Fruit fly (Drosophila melanogaster) whole organism, pupa: ENCODE measurements around the gene Drsl3.

Experiments
- CG10348 ChIP-seq: fragments of 200-800 bp; sonication (Bioruptor generic); IDR thresholded peaks from 2 replicates; pipeline ENCODE4 v1.3.6; 2022; ENCODE audit warnings: missing biosample characterization, missing genetic modification characterization
- CG12605 ChIP-seq: fragments of 200-800 bp; sonication (Bioruptor generic); IDR thresholded peaks from 2 replicates; pipeline ENCODE4 v1.3.6; 2022; ENCODE audit warnings: missing biosample characterization, missing genetic modification characterization
- CG13204 ChIP-seq: fragments of 200-800 bp; sonication (Bioruptor generic); optimal IDR thresholded peaks from 2 replicates; lab custom pipeline; 2018; ENCODE audit warnings: missing biosample characterization, mild to moderate bottlenecking, missing genetic modification characterization, moderate library complexity
- CG14655 ChIP-seq: fragments of 200-800 bp; sonication (Bioruptor generic); optimal IDR thresholded peaks from 3 replicates; lab custom pipeline; 2017; ENCODE audit warnings: mild to moderate bottlenecking, missing biosample characterization, missing genetic modification reagents, missing genetic modification characterization
- CG15710 ChIP-seq: fragments of 200-800 bp; sonication (Bioruptor generic); optimal IDR thresholded peaks from 2 replicates; lab custom pipeline; 2018; ENCODE audit warnings: missing biosample characterization, mild to moderate bottlenecking, missing genetic modification characterization, moderate library complexity
- CG17806 ChIP-seq: fragments of 200-800 bp; sonication (Bioruptor generic); optimal IDR thresholded peaks from 2 replicates; lab custom pipeline; 2018; ENCODE audit warnings: missing biosample characterization, mild to moderate bottlenecking, missing genetic modification characterization, moderate library complexity
- CG32121 ChIP-seq: fragments of 200-800 bp; sonication (Bioruptor generic); IDR thresholded peaks from 2 replicates; pipeline ENCODE4 v1.3.6; 2022; ENCODE audit warnings: missing biosample characterization, missing genetic modification characterization
- CG34367 ChIP-seq: fragments of 200-800 bp; sonication (Bioruptor generic); optimal IDR thresholded peaks from 2 replicates; lab custom pipeline; 2018; ENCODE audit warnings: missing biosample characterization, mild to moderate bottlenecking, missing genetic modification characterization
- CG4496 ChIP-seq: fragments of 200-800 bp; sonication (Bioruptor generic); IDR thresholded peaks from 3 replicates; pipeline ENCODE4 v1.3.6; 2022; ENCODE audit warnings: missing biosample characterization, missing genetic modification characterization
- CG8159 ChIP-seq: fragments of 200-800 bp; sonication (Bioruptor generic); optimal IDR thresholded peaks from 3 replicates; lab custom pipeline; 2018; ENCODE audit warnings: missing biosample characterization, mild to moderate bottlenecking, missing genetic modification characterization, moderate library complexity
- CG8301 ChIP-seq: fragments of 200-800 bp; sonication (Bioruptor generic); optimal IDR thresholded peaks from 2 replicates; lab custom pipeline; 2018; ENCODE audit warnings: missing biosample characterization, mild to moderate bottlenecking, missing genetic modification characterization
- CG9948 ChIP-seq: fragments of 200-800 bp; sonication (Bioruptor generic); optimal IDR thresholded peaks from 2 replicates; lab custom pipeline; 2018; ENCODE audit warnings: missing biosample characterization, mild to moderate bottlenecking, missing genetic modification characterization, moderate library complexity
- D1 ChIP-seq: fragments of 200-800 bp; sonication (Bioruptor generic); optimal IDR thresholded peaks from 2 replicates; lab custom pipeline; 2018; ENCODE audit warnings: missing biosample characterization, mild to moderate bottlenecking, missing genetic modification characterization, moderate library complexity
- EcR ChIP-seq: fragments of 200-800 bp; sonication (Bioruptor generic); optimal IDR thresholded peaks from 3 replicates; lab custom pipeline; 2019; ENCODE audit warnings: missing biosample characterization, missing genetic modification characterization, mild to moderate bottlenecking, moderate library complexity, missing genetic modification reagents
- Ets98B ChIP-seq: fragments of 200-800 bp; sonication (Bioruptor generic); IDR thresholded peaks from 2 replicates; pipeline ENCODE4 v1.3.6; 2022; ENCODE audit warnings: missing biosample characterization, missing genetic modification characterization
- Pif1A ChIP-seq: fragments of 200-800 bp; sonication (Bioruptor generic); optimal IDR thresholded peaks from 3 replicates; lab custom pipeline; 2016; ENCODE audit warnings: missing biosample characterization, missing genetic modification characterization
- Pif1B ChIP-seq: fragments of 200-800 bp; sonication (Bioruptor generic); optimal IDR thresholded peaks from 3 replicates; lab custom pipeline; 2016; ENCODE audit warnings: missing biosample characterization, missing genetic modification characterization
- Snoo ChIP-seq: fragments of 200-800 bp; sonication (Bioruptor generic); optimal IDR thresholded peaks from 3 replicates; lab custom pipeline; 2017; ENCODE audit warnings: missing biosample characterization, mild to moderate bottlenecking, missing genetic modification characterization, inconsistent platforms
- fd96Ca ChIP-seq: fragments of 200-800 bp; sonication (Bioruptor generic); IDR thresholded peaks from 3 replicates; pipeline ENCODE4 v1.3.6; 2022; ENCODE audit warnings: missing biosample characterization, missing genetic modification characterization
- gl ChIP-seq: fragments of 200-800 bp; sonication (Bioruptor generic); optimal IDR thresholded peaks from 2 replicates; lab custom pipeline; 2018; ENCODE audit warnings: missing biosample characterization, mild to moderate bottlenecking, missing genetic modification characterization
- rn ChIP-seq: fragments of 200-800 bp; sonication (Bioruptor generic); IDR thresholded peaks from 2 replicates; pipeline ENCODE4 v1.3.6; 2022; ENCODE audit warnings: missing biosample characterization, missing genetic modification characterization

Drsl3 gene

DNA sequence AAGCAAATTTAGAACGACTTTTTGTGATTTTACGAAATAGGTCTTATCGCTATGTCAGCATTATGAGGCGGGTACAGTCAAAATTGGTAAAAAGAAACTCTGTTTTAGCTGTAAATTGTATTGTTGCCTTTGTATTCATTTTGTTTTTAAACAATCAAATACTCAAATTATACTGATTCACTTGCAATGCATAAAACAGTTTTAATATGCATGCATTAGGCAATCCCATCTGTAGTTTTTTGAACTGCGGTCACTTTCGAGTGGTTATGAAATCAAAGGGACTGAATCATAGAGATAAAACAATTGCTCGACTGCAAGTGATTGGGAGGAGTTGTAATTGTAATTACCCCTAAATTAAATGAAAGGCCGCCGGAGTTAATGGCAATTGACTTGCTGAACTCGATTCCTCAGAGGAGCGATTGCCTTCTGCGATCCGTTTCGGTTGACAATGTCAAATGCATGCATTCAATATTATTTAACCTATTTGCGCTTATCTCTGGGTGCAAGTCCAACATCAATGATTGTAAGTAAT, 25.0 kb downstream of the Drsl3 start:
- TF ChIP-seq CG32121 (GFP tag; lab: Robert Waterston, UW): no peak
- TF ChIP-seq gl (tag; lab: Kevin White, UChicago): no peak
- TF ChIP-seq CG8301: no peak
- no peak for TF ChIP-seq CG8159 (tag; lab: Kevin White, UChicago)
- TF ChIP-seq CG17806 (tag; lab: Kevin White, UChicago): no peak
- TF ChIP-seq CG34367 (tag; lab: Kevin White, UChicago): no peak
- no peak for TF ChIP-seq fd96Ca (GFP tag; lab: Robert Waterston, UW)
- no peak for TF ChIP-seq Ets98B (GFP tag; lab: Robert Waterston, UW)
- TF ChIP-seq Pif1A (GFP tag; lab: Kevin White, UChicago): no peak
- no peak for TF ChIP-seq rn (GFP tag; lab: Robert Waterston, UW)
- no peak for TF ChIP-seq CG12605 (GFP tag; lab: Robert Waterston, UW)
- TF ChIP-seq Snoo (tag; lab: Kevin White, UChicago): no peak
- TF ChIP-seq CG13204: no peak
- no peak for TF ChIP-seq Pif1B (GFP tag; lab: Kevin White, UChicago)
- no peak for TF ChIP-seq D1 (tag; lab: Kevin White, UChicago)
- TF ChIP-seq CG15710 (tag; lab: Kevin White, UChicago): no peak
- TF ChIP-seq CG14655 (GFP tag; lab: Kevin White, UChicago): no peak
- TF ChIP-seq CG9948: no peak
- TF ChIP-seq CG4496 (GFP tag; lab: Robert Waterston, UW): no peak
- no peak for TF ChIP-seq CG10348

DNA sequence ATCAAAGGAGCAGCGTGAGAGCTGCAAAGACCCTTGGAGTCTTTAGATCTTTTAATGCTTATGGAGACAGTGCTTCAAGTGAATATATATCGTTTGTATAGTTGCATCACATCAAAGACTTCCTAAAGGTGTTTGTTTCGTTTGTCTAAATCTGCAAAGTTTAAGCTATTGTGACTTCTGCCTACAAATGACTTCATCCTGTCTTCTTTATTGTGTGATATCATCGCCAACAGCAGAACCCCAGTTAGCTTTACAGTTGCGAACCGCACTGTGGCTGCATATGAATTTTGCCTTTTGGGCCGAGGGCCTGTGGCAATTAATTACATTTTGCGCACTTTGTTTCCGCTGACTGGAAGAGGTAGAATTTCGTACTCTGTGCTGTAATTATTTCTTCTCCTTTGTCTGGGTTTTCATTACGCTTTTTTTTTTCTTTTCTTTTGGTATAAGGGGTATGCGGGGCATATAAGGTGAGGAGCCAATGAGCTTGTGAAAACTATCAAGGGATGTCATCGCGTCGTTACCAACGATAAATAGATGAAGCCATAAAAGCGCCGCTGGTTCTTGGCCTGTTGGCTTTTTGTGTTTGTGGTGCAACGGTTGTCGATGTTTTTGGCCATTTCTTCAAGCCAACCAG, 27.6 kb downstream of the Drsl3 start:
- peak; percentile 51 for TF ChIP-seq Pif1B (GFP tag; lab: Kevin White, UChicago)
- TF ChIP-seq CG10348: no peak
- no peak for TF ChIP-seq CG4496 (GFP tag; lab: Robert Waterston, UW)
- TF ChIP-seq CG17806 (tag; lab: Kevin White, UChicago): peak; percentile 61
- no peak for TF ChIP-seq Ets98B (GFP tag; lab: Robert Waterston, UW)
- peak; percentile 76 for TF ChIP-seq Snoo (tag; lab: Kevin White, UChicago)
- peak; percentile 26 for TF ChIP-seq CG13204
- peak; percentile 64 for TF ChIP-seq CG14655 (GFP tag; lab: Kevin White, UChicago)
- TF ChIP-seq Pif1A (GFP tag; lab: Kevin White, UChicago): peak; percentile 64
- TF ChIP-seq D1 (tag; lab: Kevin White, UChicago): no peak
- peak; percentile 61 for TF ChIP-seq CG34367 (tag; lab: Kevin White, UChicago)
- peak; percentile 22 for TF ChIP-seq EcR (GFP tag; lab: Kevin White, UChicago)
- TF ChIP-seq CG8301: peak; percentile 48
- no peak for TF ChIP-seq fd96Ca (GFP tag; lab: Robert Waterston, UW)
- peak; percentile 67 for TF ChIP-seq CG8159 (tag; lab: Kevin White, UChicago)
- peak; percentile 64 for TF ChIP-seq CG15710 (tag; lab: Kevin White, UChicago)
- no peak for TF ChIP-seq CG32121 (GFP tag; lab: Robert Waterston, UW)
- peak; percentile 69 for TF ChIP-seq CG9948
- TF ChIP-seq gl (tag; lab: Kevin White, UChicago): peak; percentile 6
- no peak for TF ChIP-seq CG12605 (GFP tag; lab: Robert Waterston, UW)
- no peak for TF ChIP-seq rn (GFP tag; lab: Robert Waterston, UW)

DNA sequence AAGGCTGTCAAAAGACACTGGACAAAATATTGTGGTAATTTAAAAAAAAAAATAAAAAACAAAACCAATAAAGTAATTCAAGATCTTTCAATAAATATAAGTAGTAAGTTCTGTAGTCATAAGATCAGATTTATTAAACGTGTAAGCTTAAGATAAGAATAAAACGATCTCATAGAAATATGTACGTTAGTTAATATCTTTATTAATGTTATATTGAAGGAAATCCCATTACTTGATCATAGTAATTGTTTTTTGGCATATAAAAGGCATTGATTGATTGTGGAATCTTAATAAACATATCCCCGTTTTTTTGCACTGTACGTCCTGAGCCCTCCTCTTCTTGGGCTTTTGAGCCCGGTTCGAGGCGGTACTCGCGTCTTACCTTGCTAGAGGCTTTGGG, 28.5 kb downstream of the Drsl3 start:
- TF ChIP-seq CG15710 (tag; lab: Kevin White, UChicago) (peak; percentile 44), Pif1A (GFP tag; lab: Kevin White, UChicago) (peak; percentile 13), CG17806 (tag; lab: Kevin White, UChicago) (peak; percentile 40), Snoo (tag; lab: Kevin White, UChicago) (peak; percentile 82), CG32121 (GFP tag; lab: Robert Waterston, UW) (no peak), Ets98B (GFP tag; lab: Robert Waterston, UW) (no peak), CG8159 (tag; lab: Kevin White, UChicago) (peak; percentile 55), CG14655 (GFP tag; lab: Kevin White, UChicago) (peak; percentile 50), CG8301 (peak; percentile 41), Pif1B (GFP tag; lab: Kevin White, UChicago) (peak; percentile 35), CG13204 (no peak), CG9948 (peak; percentile 44)
- TF ChIP-seq, all 21 proteins: peak for 9

DNA sequence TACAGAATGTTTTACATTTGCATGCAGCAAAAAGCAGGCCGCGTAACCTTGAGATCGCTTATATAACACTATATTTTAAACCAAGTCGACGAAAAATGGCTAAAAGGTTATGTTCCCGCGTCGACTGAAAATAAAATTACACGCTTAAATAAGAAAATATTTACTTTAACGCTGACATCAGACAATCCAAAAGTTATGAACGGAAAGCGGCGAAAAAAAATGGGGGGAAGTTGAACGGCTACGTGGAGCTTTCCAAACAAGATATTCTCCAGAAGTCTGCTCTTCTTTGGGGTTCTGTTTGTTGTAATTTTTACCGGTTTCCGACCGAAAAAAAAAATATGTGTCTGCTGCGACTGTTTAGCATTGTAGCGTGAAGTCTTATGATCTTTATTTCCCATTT, 29.7 kb downstream of the Drsl3 start:
- TF ChIP-seq rn (GFP tag; lab: Robert Waterston, UW) (no peak), CG12605 (GFP tag; lab: Robert Waterston, UW) (no peak), CG9948 (no peak), CG17806 (tag; lab: Kevin White, UChicago) (no peak), fd96Ca (GFP tag; lab: Robert Waterston, UW) (no peak), Ets98B (GFP tag; lab: Robert Waterston, UW) (no peak), CG8159 (tag; lab: Kevin White, UChicago) (no peak), CG14655 (GFP tag; lab: Kevin White, UChicago) (no peak), gl (tag; lab: Kevin White, UChicago) (no peak), CG8301 (no peak), CG15710 (tag; lab: Kevin White, UChicago) (no peak)
- TF ChIP-seq, all 21 proteins: peak for 0

DNA sequence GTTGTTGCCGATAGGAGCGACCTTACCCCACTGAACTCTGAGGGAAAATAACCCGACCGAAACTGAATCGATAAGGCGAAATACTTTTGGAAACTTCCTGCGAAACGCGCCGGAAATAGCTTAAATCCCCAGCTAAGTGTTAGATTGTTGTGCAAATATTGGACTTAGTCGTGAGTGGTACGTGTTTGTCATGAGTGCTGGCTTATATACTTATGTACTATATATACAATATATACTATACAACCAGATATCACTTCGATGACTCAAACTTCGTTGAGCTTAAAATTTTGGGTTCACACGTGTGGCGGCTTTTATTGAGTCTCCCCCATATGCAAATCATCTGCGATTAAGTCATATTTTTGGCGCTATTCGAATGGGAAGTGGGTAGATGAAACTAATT, 31.5 kb downstream of the Drsl3 start:
- no peak for TF ChIP-seq CG17806 (tag; lab: Kevin White, UChicago)
- no peak for TF ChIP-seq CG8159 (tag; lab: Kevin White, UChicago)
- no peak for TF ChIP-seq CG34367 (tag; lab: Kevin White, UChicago)
- no peak for TF ChIP-seq Pif1A (GFP tag; lab: Kevin White, UChicago)
- no peak for TF ChIP-seq fd96Ca (GFP tag; lab: Robert Waterston, UW)
- no peak for TF ChIP-seq CG10348
- TF ChIP-seq Ets98B (GFP tag; lab: Robert Waterston, UW): no peak
- no peak for TF ChIP-seq CG8301
